Worm (Caenorhabditis elegans): ENCODE data around the gene acl-5.

acl-5 gene

DNA sequence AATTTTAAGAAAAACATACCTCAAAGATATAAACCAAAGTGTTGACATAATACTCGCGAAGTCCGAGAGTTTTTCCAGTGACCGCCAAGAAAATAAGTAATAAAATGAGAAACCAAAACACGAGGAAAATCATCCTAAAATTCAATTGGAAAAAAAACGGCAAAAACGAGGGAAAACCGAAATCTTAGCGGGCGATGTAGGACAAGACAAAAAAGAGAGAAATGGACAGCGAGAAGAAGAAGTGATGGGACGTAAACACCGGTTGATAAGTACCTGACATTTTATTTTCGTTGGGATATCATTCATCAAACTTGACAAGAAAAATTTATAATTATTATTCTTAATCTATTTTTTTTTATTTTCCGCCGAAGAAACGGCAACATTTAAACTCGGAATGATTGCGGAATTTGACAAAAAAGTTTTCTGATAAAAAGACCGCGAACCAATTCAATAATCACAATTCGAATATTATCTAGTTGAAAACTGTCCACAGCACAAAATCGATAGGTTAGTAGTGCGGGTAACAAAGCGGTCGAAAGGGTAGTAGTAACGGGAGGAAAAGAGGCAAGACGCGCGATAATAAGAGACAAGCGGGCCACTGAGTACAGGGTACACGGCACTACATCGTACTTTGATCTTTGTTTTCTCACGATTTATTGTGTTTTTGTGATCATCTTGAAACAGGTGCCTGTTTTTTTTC lies at the start of gene acl-5:
Gene acl-5 (minus strand): TSS at position 134 of the 700 bp plus-strand sequence.
- no peak for TF ChIP-seq mdl-1 (tag; optimal IDR thresholded peaks at IDR 0.05)
- TF ChIP-seq nhr-25 (tag; optimal IDR thresholded peaks at IDR 0.05) = no peak
- TF ChIP-seq lin-13 (GFP tag; optimal IDR thresholded peaks at IDR 0.05) = no peak
- TF ChIP-seq egl-27 (tag; optimal IDR thresholded peaks at IDR 0.05) = no peak
- no peak for TF ChIP-seq fos-1 (tag; optimal IDR thresholded peaks at IDR 0.05)
- TF ChIP-seq ceh-16 (tag; optimal IDR thresholded peaks at IDR 0.05) = no peak
- TF ChIP-seq C34F6.9 (tag; optimal IDR thresholded peaks at IDR 0.05) = no peak
- no peak for TF ChIP-seq unc-39 (tag; optimal IDR thresholded peaks at IDR 0.05)
- no peak for TF ChIP-seq lsy-2 (tag; optimal IDR thresholded peaks at IDR 0.05)
- TF ChIP-seq dmd-4 (tag; optimal IDR thresholded peaks at IDR 0.05) = no peak
- TF ChIP-seq R02D3.7 (tag; optimal IDR thresholded peaks at IDR 0.05) = no peak
- no peak for TF ChIP-seq nhr-77 (tag; optimal IDR thresholded peaks at IDR 0.05)
- no peak for TF ChIP-seq nhr-23 (tag; optimal IDR thresholded peaks at IDR 0.05)
- TF ChIP-seq nhr-10 (tag; optimal IDR thresholded peaks at IDR 0.05) = no peak
- TF ChIP-seq ztf-11 (tag; optimal IDR thresholded peaks at IDR 0.05) = no peak
- TF ChIP-seq nhr-237 (tag; optimal IDR thresholded peaks at IDR 0.05) = no peak
- TF ChIP-seq zag-1 (tag; optimal IDR thresholded peaks at IDR 0.05) = no peak
- TF ChIP-seq mbf-1 (tag; optimal IDR thresholded peaks at IDR 0.05) = no peak

DNA sequence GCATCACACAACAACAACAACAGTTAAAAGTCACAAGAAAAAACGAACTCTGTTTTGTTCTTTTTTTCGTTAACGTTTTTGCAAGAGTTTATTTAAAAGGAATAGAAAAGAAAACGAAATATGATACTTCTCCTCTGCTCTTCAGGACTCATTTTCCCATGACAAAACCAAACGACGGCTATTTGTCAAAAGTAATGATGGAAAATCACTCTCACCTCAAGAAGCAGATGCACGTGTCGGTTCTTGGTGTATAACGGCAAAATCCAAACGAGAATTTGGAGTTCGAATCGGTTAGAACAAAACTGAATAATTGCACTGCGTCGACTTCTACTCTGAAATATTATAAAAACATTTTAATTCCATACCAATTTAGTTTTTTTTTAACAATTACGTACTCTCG lies 49.7 kb upstream of the acl-5 start:
- TF ChIP-seq C34F6.9 (tag; optimal IDR thresholded peaks at IDR 0.05) = peak; percentile 8
- no peak for TF ChIP-seq ceh-82 (tag; optimal IDR thresholded peaks at IDR 0.05)

- TF ChIP-seq lsy-2 (tag; optimal IDR thresholded peaks at IDR 0.05) (no peak), elt-3 (tag; optimal IDR thresholded peaks at IDR 0.05) (no peak), egl-27 (tag; optimal IDR thresholded peaks at IDR 0.05) (no peak), snpc-4 (tag; optimal IDR thresholded peaks at IDR 0.05) (no peak), nhr-10 (tag; optimal IDR thresholded peaks at IDR 0.05) (no peak)
Observed at ce11 chrX:10373581-10373980, 46.3 kb upstream of the acl-5 start.

DNA sequence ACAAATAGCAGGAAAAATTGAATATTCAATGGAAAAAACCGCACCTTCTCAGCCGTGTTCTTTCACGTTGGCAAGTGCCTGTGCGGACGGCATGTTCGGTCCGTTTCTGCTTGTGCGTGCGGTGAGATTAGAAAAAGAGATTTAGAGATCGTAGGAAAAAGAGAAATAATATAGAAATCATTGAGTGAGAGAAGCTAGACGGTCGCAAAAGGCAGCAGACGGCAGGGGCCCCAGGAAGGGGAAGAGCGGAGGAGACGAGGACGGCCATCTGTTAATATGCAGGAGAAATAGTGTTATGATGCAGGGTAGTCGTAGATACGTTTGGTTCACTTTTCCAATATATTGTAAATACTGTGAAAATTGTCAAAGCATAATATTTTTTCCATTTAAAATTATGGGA lies 45.3 kb upstream of the acl-5 start, which contains the start of gene Y49A10A.2:
Gene Y49A10A.2 (minus strand): TSS at position 109 of the 400 bp plus-strand sequence.
- TF ChIP-seq peb-1 (tag; optimal IDR thresholded peaks at IDR 0.05) (peak; percentile 31), unc-55 (GFP tag; optimal IDR thresholded peaks at IDR 0.05) (peak; percentile 52), sma-9 (GFP tag; optimal IDR thresholded peaks at IDR 0.05) (peak; percentile 21), sma-9 (tag; optimal IDR thresholded peaks at IDR 0.05) (no peak), F13H6.1 (tag; optimal IDR thresholded peaks at IDR 0.05) (peak; percentile 40), snpc-4 (tag; optimal IDR thresholded peaks at IDR 0.05) (no peak), C34F6.9 (tag; optimal IDR thresholded peaks at IDR 0.05) (peak; percentile 38), nhr-77 (tag; optimal IDR thresholded peaks at IDR 0.05) (no peak)

ce11 chrX:10358083-10358482 lies 30.8 kb upstream of the acl-5 start, which contains the start of gene efhc-1:
Gene efhc-1 (plus strand): TSS chrX:10358383.
- TF ChIP-seq peb-1 (tag; optimal IDR thresholded peaks at IDR 0.05) = no peak
- TF ChIP-seq nhr-6 (tag; optimal IDR thresholded peaks at IDR 0.05) = no peak
- TF ChIP-seq egl-27 (tag; optimal IDR thresholded peaks at IDR 0.05) = no peak
- no peak for TF ChIP-seq ztf-4 (tag; optimal IDR thresholded peaks at IDR 0.05)
- no peak for TF ChIP-seq unc-62 (GFP tag; optimal IDR thresholded peaks at IDR 0.05)
- no peak for TF ChIP-seq nhr-21 (tag; optimal IDR thresholded peaks at IDR 0.05)
- TF ChIP-seq unc-39 (tag; optimal IDR thresholded peaks at IDR 0.05) = no peak
- no peak for TF ChIP-seq lin-13 (GFP tag; optimal IDR thresholded peaks at IDR 0.05)
- TF ChIP-seq nhr-23 (tag; optimal IDR thresholded peaks at IDR 0.05) = no peak
- TF ChIP-seq aly-2 (tag; optimal IDR thresholded peaks at IDR 0.05) = no peak
- no peak for TF ChIP-seq C34F6.9 (tag; optimal IDR thresholded peaks at IDR 0.05)

DNA sequence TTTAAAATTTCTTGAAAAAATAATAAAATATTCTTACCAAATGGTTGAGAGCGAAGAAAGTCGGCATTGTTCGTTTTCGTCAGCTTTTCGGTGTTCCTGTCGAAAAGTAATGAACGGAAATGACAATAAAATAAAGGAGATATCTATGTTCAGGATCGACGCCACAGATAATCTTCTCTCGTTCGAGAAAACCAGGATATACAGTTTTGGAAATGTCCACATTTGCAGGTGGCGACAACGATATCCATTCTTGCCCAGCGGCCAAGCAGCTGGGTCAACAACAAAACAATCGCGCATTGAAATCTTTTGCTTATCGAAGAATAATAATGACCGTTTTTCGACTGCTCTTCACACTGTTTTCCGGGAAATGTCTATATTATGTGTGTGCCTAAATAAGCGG lies 28.4 kb upstream of the acl-5 start, which contains the start of gene R07E3.7:
Gene R07E3.7 (minus strand): TSS at position 101 of the 400 bp plus-strand sequence.
- no peak for TF ChIP-seq nhr-129 (tag; optimal IDR thresholded peaks at IDR 0.05)
- TF ChIP-seq mab-5 (tag; optimal IDR thresholded peaks at IDR 0.05) = no peak
- no peak for TF ChIP-seq mbf-1 (tag; optimal IDR thresholded peaks at IDR 0.05)
- TF ChIP-seq ama-1 (optimal IDR thresholded peaks at IDR 0.05) = no peak
- no peak for TF ChIP-seq nhr-21 (tag; optimal IDR thresholded peaks at IDR 0.05)
- TF ChIP-seq blmp-1 (tag; optimal IDR thresholded peaks at IDR 0.05; ENCODE audit: insufficient read depth) = no peak
- no peak for TF ChIP-seq nhr-6 (tag; optimal IDR thresholded peaks at IDR 0.05)
- no peak for TF ChIP-seq ceh-16 (tag; optimal IDR thresholded peaks at IDR 0.05)
- no peak for TF ChIP-seq aly-2 (tag; optimal IDR thresholded peaks at IDR 0.05)

All from whole organism, L2 larva.